Worm (Caenorhabditis elegans): ENCODE measurements around the gene nmat-1.

nmat-1 gene

ce11 chrX:12017908-12018479 is at the start of gene nmat-1, which contains the start of gene ucr-2.1:
TSS of gene nmat-1 (minus strand) at chrX:12018043.
TSS of gene ucr-2.1 (plus strand) at chrX:12018429.
- TF ChIP-seq mep-1 (tag; optimal IDR thresholded peaks at IDR 0.05) (peak; percentile 80), ceh-43 (GFP tag; optimal IDR thresholded peaks at IDR 0.05) (no peak), tbx-8 (GFP tag; optimal IDR thresholded peaks at IDR 0.05) (no peak), nhr-12 (tag; optimal IDR thresholded peaks at IDR 0.05) (no peak), elt-3 (tag; optimal IDR thresholded peaks at IDR 0.05) (no peak), ceh-39 (tag; optimal IDR thresholded peaks at IDR 0.05) (peak; percentile 38), zip-8 (tag; optimal IDR thresholded peaks at IDR 0.05) (no peak), unc-120 (tag; optimal IDR thresholded peaks at IDR 0.05; ENCODE audit: poor library complexity, severe bottlenecking) (no peak), M03D4.4 (tag; optimal IDR thresholded peaks at IDR 0.05) (no peak), flh-1 (GFP tag; optimal IDR thresholded peaks at IDR 0.05) (no peak), bed-3 (GFP tag; optimal IDR thresholded peaks at IDR 0.05) (no peak), nhr-28 (tag; optimal IDR thresholded peaks at IDR 0.05) (no peak), drap-1 (GFP tag; optimal IDR thresholded peaks at IDR 0.05) (no peak), ceh-83 (GFP tag; optimal IDR thresholded peaks at IDR 0.05) (no peak), sem-2 (GFP tag; optimal IDR thresholded peaks at IDR 0.05) (no peak), unc-39 (tag; optimal IDR thresholded peaks at IDR 0.05) (no peak), nhr-237 (tag; optimal IDR thresholded peaks at IDR 0.05) (peak; percentile 41), unc-62 (GFP tag; optimal IDR thresholded peaks at IDR 0.05) (no peak), cnd-1 (tag; optimal IDR thresholded peaks at IDR 0.05) (no peak), lin-32 (GFP tag; optimal IDR thresholded peaks at IDR 0.05) (no peak), elt-1 (tag; optimal IDR thresholded peaks at IDR 0.05; ENCODE audit: borderline replicate concordance, insufficient read depth) (no peak), ztf-11 (tag; optimal IDR thresholded peaks at IDR 0.05) (no peak), nhr-76 (tag; optimal IDR thresholded peaks at IDR 0.05) (no peak), lin-13 (tag; optimal IDR thresholded peaks at IDR 0.05) (peak; percentile 52), blmp-1 (tag; optimal IDR thresholded peaks at IDR 0.05) (no peak), lsy-2 (tag; optimal IDR thresholded peaks at IDR 0.05) (peak; percentile 39), mls-2 (tag; optimal IDR thresholded peaks at IDR 0.05) (peak; percentile 12), sptf-1 (tag; optimal IDR thresholded peaks at IDR 0.05) (peak; percentile 53), hlh-1 (tag; optimal IDR thresholded peaks at IDR 0.05) (no peak), snpc-4 (tag; optimal IDR thresholded peaks at IDR 0.05) (no peak), pha-4 (tag; optimal IDR thresholded peaks at IDR 0.05) (peak; percentile 44), mab-5 (tag; optimal IDR thresholded peaks at IDR 0.05) (no peak), ham-2 (GFP tag; optimal IDR thresholded peaks at IDR 0.05) (peak; percentile 84), ces-1 (GFP tag; optimal IDR thresholded peaks at IDR 0.05) (peak; percentile 4), nhr-2 (tag; optimal IDR thresholded peaks at IDR 0.05) (no peak)

ce11 chrX:12064908-12065307 is 47.1 kb upstream of the nmat-1 start, which contains the start of gene lgc-23:
TSS of gene lgc-23 (plus strand) at chrX:12065208.
- TF ChIP-seq bed-3 (GFP tag; optimal IDR thresholded peaks at IDR 0.05) (no peak), mls-2 (tag; optimal IDR thresholded peaks at IDR 0.05) (no peak), elt-1 (tag; optimal IDR thresholded peaks at IDR 0.05; ENCODE audit: borderline replicate concordance, insufficient read depth) (no peak), lin-32 (GFP tag; optimal IDR thresholded peaks at IDR 0.05) (no peak), flh-1 (GFP tag; optimal IDR thresholded peaks at IDR 0.05) (no peak), unc-62 (GFP tag; optimal IDR thresholded peaks at IDR 0.05) (no peak), ceh-39 (tag; optimal IDR thresholded peaks at IDR 0.05) (no peak)

ce11 chrX:12056973-12057372 is 39.1 kb upstream of the nmat-1 start, which contains the start of gene B0198.3:
TSS of gene B0198.3 (minus strand) at chrX:12057073.
- TF ChIP-seq ceh-83 (GFP tag; optimal IDR thresholded peaks at IDR 0.05), result no peak
- TF ChIP-seq unc-62 (GFP tag; optimal IDR thresholded peaks at IDR 0.05), result no peak
- TF ChIP-seq mep-1 (tag; optimal IDR thresholded peaks at IDR 0.05), result no peak
- TF ChIP-seq unc-120 (tag; optimal IDR thresholded peaks at IDR 0.05; ENCODE audit: poor library complexity, severe bottlenecking), result no peak
- no peak for TF ChIP-seq unc-39 (tag; optimal IDR thresholded peaks at IDR 0.05)
- TF ChIP-seq M03D4.4 (tag; optimal IDR thresholded peaks at IDR 0.05), result no peak
- TF ChIP-seq hlh-1 (tag; optimal IDR thresholded peaks at IDR 0.05), result no peak
- TF ChIP-seq mab-5 (tag; optimal IDR thresholded peaks at IDR 0.05), result no peak
- TF ChIP-seq snpc-4 (tag; optimal IDR thresholded peaks at IDR 0.05), result no peak
- TF ChIP-seq flh-1 (GFP tag; optimal IDR thresholded peaks at IDR 0.05), result no peak
- no peak for TF ChIP-seq cnd-1 (tag; optimal IDR thresholded peaks at IDR 0.05)
- no peak for TF ChIP-seq ham-2 (GFP tag; optimal IDR thresholded peaks at IDR 0.05)
- no peak for TF ChIP-seq nhr-28 (tag; optimal IDR thresholded peaks at IDR 0.05)
- no peak for TF ChIP-seq bed-3 (GFP tag; optimal IDR thresholded peaks at IDR 0.05)
- no peak for TF ChIP-seq ceh-39 (tag; optimal IDR thresholded peaks at IDR 0.05)
- TF ChIP-seq sem-2 (GFP tag; optimal IDR thresholded peaks at IDR 0.05), result no peak

Data from whole organism, mixed stage, embryonic.